Fruit fly (Drosophila melanogaster): ENCODE results near the gene CG14683.

- no peak for TF ChIP-seq CG8301 (tag; optimal IDR thresholded peaks at IDR 0.05)
- no peak for TF ChIP-seq CG15710 (tag; optimal IDR thresholded peaks at IDR 0.05)
- TF ChIP-seq CG9948 (tag; optimal IDR thresholded peaks at IDR 0.05): no peak
- TF ChIP-seq CG8159 (tag; optimal IDR thresholded peaks at IDR 0.05): no peak
- TF ChIP-seq CG12605 (GFP tag; IDR thresholded peaks at IDR 0.05): no peak
Measured at dm6 chr3R:10678935-10679565, 17.4 kb upstream of the CG14683 start.
